Worm (Caenorhabditis elegans): ENCODE results near the gene tag-278.

tag-278 gene

DNA sequence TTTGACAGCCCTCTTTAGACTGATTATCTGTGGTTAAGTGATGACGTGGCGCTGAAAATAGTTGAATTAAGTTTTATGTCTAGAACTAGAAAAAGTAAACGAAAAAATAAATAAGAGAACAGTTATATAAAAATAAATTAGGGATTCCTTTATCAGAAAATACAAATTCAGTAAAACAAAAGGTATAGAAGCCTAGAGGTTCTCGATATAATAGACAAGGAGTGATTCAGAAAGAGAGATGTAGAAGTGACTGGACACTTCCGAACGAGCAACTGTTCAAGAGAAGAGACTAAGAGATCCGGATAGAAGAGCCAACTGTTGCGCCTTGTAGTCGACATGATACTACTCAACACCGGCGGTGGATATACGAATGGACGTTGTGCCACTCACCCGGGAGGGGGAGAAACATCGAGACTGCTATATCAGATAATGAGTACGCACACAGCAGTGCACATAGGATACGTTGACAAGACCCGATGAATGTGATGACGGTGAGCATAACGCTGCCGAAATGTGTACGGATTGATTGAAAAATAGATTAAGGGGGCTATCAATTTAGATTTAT, at the start of gene tag-278:
tag-278 (minus strand) TSS at position 51 of the 565 bp plus-strand sequence.
- TF ChIP-seq ztf-25 (GFP tag; IDR thresholded peaks at IDR 0.05) = no peak
- TF ChIP-seq xnd-1 (tag; optimal IDR thresholded peaks at IDR 0.05) = no peak
- no peak for TF ChIP-seq F22D6.2 (tag; optimal IDR thresholded peaks at IDR 0.05)
- TF ChIP-seq hrde-1 (tag; optimal IDR thresholded peaks at IDR 0.05; ENCODE audit: borderline replicate concordance) = no peak
- TF ChIP-seq ets-4 (GFP tag; optimal IDR thresholded peaks at IDR 0.05) = no peak
- no peak for TF ChIP-seq nhr-27 (tag; optimal IDR thresholded peaks at IDR 0.05)
- TF ChIP-seq sptf-2 (GFP tag; optimal IDR thresholded peaks at IDR 0.05) = no peak
- TF ChIP-seq ekl-4 (GFP tag; IDR thresholded peaks at IDR 0.05) = no peak
- TF ChIP-seq ztf-3 (GFP tag; optimal IDR thresholded peaks at IDR 0.05) = no peak

ce11 chrX:3738617-3739016, 49.6 kb upstream of the tag-278 start:
- TF ChIP-seq nhr-27 (tag; optimal IDR thresholded peaks at IDR 0.05) (no peak), ztf-25 (GFP tag; IDR thresholded peaks at IDR 0.05) (no peak), snpc-1.1 (tag; optimal IDR thresholded peaks at IDR 0.05; ENCODE audit: insufficient read depth) (no peak), rpc-1 (optimal IDR thresholded peaks at IDR 0.05) (no peak), rpc-1 (tag; optimal IDR thresholded peaks at IDR 0.05) (no peak), xnd-1 (tag; optimal IDR thresholded peaks at IDR 0.05) (no peak), zfh-2 (GFP tag; conservative IDR thresholded peaks at IDR 0.05) (no peak), ceh-91 (GFP tag; IDR thresholded peaks at IDR 0.05) (no peak)

- no peak for TF ChIP-seq dpff-1 (tag; optimal IDR thresholded peaks at IDR 0.05)
- TF ChIP-seq ztf-26 (tag; optimal IDR thresholded peaks at IDR 0.05) = no peak
- TF ChIP-seq F55B11.4 (tag; optimal IDR thresholded peaks at IDR 0.05; ENCODE audit: borderline replicate concordance, insufficient read depth) = no peak
Observed at ce11 chrX:3733732-3734131, 44.7 kb upstream of the tag-278 start, which contains the start of gene tag-18. Gene tag-18, minus strand, starts transcription at chrX:3734036.

DNA sequence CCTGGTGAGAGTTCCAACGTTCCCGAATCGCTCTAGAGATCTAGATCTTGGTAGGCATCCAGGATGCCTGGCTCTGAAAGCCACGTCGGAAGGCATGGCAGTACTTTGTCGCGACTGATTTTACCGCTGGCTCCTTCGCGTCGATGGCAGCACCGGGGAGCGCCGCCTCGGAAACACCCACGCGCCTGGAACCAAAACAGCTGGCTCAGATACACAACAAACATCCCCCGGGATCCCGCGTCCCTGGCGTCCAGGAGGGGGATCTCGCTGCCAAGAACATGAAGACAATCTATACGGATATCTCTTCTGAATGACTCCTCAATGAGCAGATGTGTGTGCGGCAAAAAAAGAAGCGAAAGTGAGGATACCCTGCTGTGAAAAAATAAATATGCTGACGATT, 44.3 kb upstream of the tag-278 start:
- TF ChIP-seq let-526 (GFP tag; IDR thresholded peaks at IDR 0.05) (no peak), ceh-58 (GFP tag; IDR thresholded peaks at IDR 0.05) (no peak), F37B4.10 (GFP tag; IDR thresholded peaks at IDR 0.05) (no peak), lir-1 (GFP tag; conservative IDR thresholded peaks at IDR 0.05) (no peak), dpl-1 (GFP tag; optimal IDR thresholded peaks at IDR 0.05) (no peak), madf-10 (tag; optimal IDR thresholded peaks at IDR 0.05) (no peak), lsl-1 (GFP tag; optimal IDR thresholded peaks at IDR 0.05) (no peak), ceh-27 (GFP tag; optimal IDR thresholded peaks at IDR 0.05) (no peak), B0336.3 (GFP tag; IDR thresholded peaks at IDR 0.05) (no peak), snpc-1.1 (tag; optimal IDR thresholded peaks at IDR 0.05; ENCODE audit: insufficient read depth) (no peak), egrh-3 (GFP tag; IDR thresholded peaks at IDR 0.05) (no peak; the same call in 1 of the 2 replicates), B0035.1 (tag; optimal IDR thresholded peaks at IDR 0.05) (no peak), snpc-4 (GFP tag; optimal IDR thresholded peaks at IDR 0.05) (no peak), snpc-4 (tag; optimal IDR thresholded peaks at IDR 0.05) (no peak), attf-5 (GFP tag; optimal IDR thresholded peaks at IDR 0.05) (no peak)

DNA sequence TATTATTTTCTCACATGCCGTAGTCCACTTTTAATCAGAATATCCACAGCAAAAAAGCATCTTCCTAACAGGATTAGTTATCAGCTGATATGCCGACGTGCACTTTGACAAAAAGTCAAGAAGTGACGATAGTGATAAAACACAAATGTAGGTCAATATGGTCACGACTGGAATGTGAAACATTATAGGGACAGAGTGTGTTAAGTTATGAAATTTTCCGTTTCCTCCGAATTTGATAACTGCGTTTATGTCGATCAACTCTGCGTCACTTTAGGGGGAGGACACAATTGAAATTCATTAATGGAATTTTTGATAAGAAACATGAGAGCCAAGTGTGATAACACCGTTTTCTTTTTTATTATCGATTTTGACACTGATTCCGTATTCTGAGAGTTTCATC, 40.0 kb upstream of the tag-278 start, which contains the start of gene aex-4:
aex-4 (plus strand) TSS at position 312 of the 400 bp plus-strand sequence.
- TF ChIP-seq ztf-25 (GFP tag; IDR thresholded peaks at IDR 0.05) = no peak
- no peak for TF ChIP-seq rec-8 (tag; optimal IDR thresholded peaks at IDR 0.05)
- TF ChIP-seq madf-3 (GFP tag; IDR thresholded peaks at IDR 0.05) = no peak
- TF ChIP-seq Y56A3A.18 (GFP tag; IDR thresholded peaks at IDR 0.05) = 0 out of 2 replicates have a peak, but pooled peaks have one; percentile 34
- no peak for TF ChIP-seq ZK185.1 (tag; optimal IDR thresholded peaks at IDR 0.05; ENCODE audit: poor library complexity, severe bottlenecking)
- TF ChIP-seq ztf-6 (GFP tag; IDR thresholded peaks at IDR 0.05) = no peak
- no peak for TF ChIP-seq mel-28 (tag; optimal IDR thresholded peaks at IDR 0.05; ENCODE audit: borderline replicate concordance)
- no peak for TF ChIP-seq ccch-3 (GFP tag; optimal IDR thresholded peaks at IDR 0.05)
- no peak for TF ChIP-seq F49E8.2 (tag; optimal IDR thresholded peaks at IDR 0.05; ENCODE audit: insufficient read depth)
- no peak for TF ChIP-seq somi-1 (GFP tag; optimal IDR thresholded peaks at IDR 0.05)
- TF ChIP-seq F22D6.2 (tag; optimal IDR thresholded peaks at IDR 0.05) = no peak
- TF ChIP-seq attf-3 (GFP tag; conservative IDR thresholded peaks at IDR 0.05) = no peak
- no peak for TF ChIP-seq pbrm-1 (GFP tag; IDR thresholded peaks at IDR 0.05)
- no peak for TF ChIP-seq zim-3 (tag; optimal IDR thresholded peaks at IDR 0.05)

Measured in whole organism, young adult.